Worm (Caenorhabditis elegans): Measurements from ENCODE around the gene rcat-1.

The rcat-1 gene

DNA sequence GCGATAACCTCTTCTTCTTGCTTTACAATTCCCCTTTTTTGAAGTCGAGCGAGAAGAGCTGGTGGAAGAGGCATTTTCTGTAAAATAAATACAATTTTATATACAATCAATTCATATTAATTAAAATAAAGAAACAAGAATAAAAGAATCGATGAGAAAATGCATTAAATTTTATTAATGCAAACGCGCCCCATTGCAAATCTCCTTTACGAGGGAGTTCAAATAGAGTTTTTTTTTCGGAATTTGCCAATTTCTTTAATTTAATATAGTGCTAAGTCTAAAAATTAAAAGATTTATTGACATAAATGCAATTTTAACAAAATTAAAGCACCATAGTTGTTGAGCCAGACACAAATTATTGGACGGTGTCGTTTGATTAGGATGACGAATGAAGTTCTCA is 6.4 kb upstream of the rcat-1 start, which contains the start of gene pqbp-1.1:
TSS of gene pqbp-1.1 (minus strand) at position 77 of the 400 bp plus-strand sequence.
- TF ChIP-seq nhr-12 (tag; optimal IDR thresholded peaks at IDR 0.05), result no peak
- peak; percentile 19 for TF ChIP-seq mep-1 (tag; optimal IDR thresholded peaks at IDR 0.05)
- TF ChIP-seq nhr-2 (tag; optimal IDR thresholded peaks at IDR 0.05), result peak; percentile 12
- peak; percentile 60 for TF ChIP-seq ceh-39 (tag; optimal IDR thresholded peaks at IDR 0.05)
- TF ChIP-seq lsy-2 (tag; optimal IDR thresholded peaks at IDR 0.05), result peak; percentile 68
- peak; percentile 98 for TF ChIP-seq ces-1 (GFP tag; optimal IDR thresholded peaks at IDR 0.05)
- TF ChIP-seq sptf-1 (tag; optimal IDR thresholded peaks at IDR 0.05), result peak; percentile 5
- peak; percentile 42 for TF ChIP-seq mab-5 (tag; optimal IDR thresholded peaks at IDR 0.05)
- TF ChIP-seq sem-2 (GFP tag; optimal IDR thresholded peaks at IDR 0.05), result no peak
- peak; percentile 7 for TF ChIP-seq nhr-237 (tag; optimal IDR thresholded peaks at IDR 0.05)
- TF ChIP-seq pha-4 (tag; optimal IDR thresholded peaks at IDR 0.05), result peak; percentile 40
- TF ChIP-seq zip-8 (tag; optimal IDR thresholded peaks at IDR 0.05), result no peak

ce11 chrIV:259142-259541 is 3.9 kb upstream of the rcat-1 start, which contains the start of gene dpy-9:
Gene dpy-9, minus strand, starts transcription at chrIV:259204.
- TF ChIP-seq lsy-2 (tag; optimal IDR thresholded peaks at IDR 0.05) (no peak), zip-8 (tag; optimal IDR thresholded peaks at IDR 0.05) (no peak), ceh-39 (tag; optimal IDR thresholded peaks at IDR 0.05) (no peak), mep-1 (tag; optimal IDR thresholded peaks at IDR 0.05) (no peak), elt-3 (tag; optimal IDR thresholded peaks at IDR 0.05) (no peak), sem-2 (GFP tag; optimal IDR thresholded peaks at IDR 0.05) (no peak), blmp-1 (tag; optimal IDR thresholded peaks at IDR 0.05) (no peak), sptf-1 (tag; optimal IDR thresholded peaks at IDR 0.05) (no peak), ceh-83 (GFP tag; optimal IDR thresholded peaks at IDR 0.05) (no peak), ces-1 (GFP tag; optimal IDR thresholded peaks at IDR 0.05) (no peak), nhr-12 (tag; optimal IDR thresholded peaks at IDR 0.05) (no peak), flh-1 (GFP tag; optimal IDR thresholded peaks at IDR 0.05) (no peak), nhr-76 (tag; optimal IDR thresholded peaks at IDR 0.05) (no peak), unc-120 (tag; optimal IDR thresholded peaks at IDR 0.05; ENCODE audit: poor library complexity, severe bottlenecking) (no peak), ztf-11 (tag; optimal IDR thresholded peaks at IDR 0.05) (no peak), mls-2 (tag; optimal IDR thresholded peaks at IDR 0.05) (no peak)

- TF ChIP-seq elt-3 (tag; optimal IDR thresholded peaks at IDR 0.05), result no peak
- TF ChIP-seq lin-13 (tag; optimal IDR thresholded peaks at IDR 0.05), result no peak
- no peak for TF ChIP-seq flh-1 (GFP tag; optimal IDR thresholded peaks at IDR 0.05)
- no peak for TF ChIP-seq nhr-2 (tag; optimal IDR thresholded peaks at IDR 0.05)
Observed at ce11 chrIV:258362-258761, 3.1 kb upstream of the rcat-1 start.

DNA sequence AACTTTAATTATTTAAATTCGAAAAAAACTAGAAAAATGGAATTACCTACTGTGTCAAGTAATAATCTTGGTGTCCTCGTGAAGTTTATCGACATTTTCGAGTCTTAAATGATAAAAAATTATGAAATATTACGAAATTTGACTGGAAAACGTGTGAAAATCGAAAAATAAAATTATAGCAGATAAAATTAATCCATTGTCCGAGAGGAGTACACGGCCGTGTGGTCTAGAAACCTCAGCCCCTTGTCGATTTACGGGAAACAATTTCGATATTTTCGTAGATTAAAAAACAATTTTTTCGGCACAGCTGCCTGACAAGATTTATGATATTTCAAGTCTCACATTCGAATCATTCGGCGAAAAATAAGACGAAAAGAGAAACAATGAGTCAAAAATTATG is 1.9 kb upstream of the rcat-1 start, which contains the start of gene R02D3.8:
TSS of gene R02D3.8 (minus strand) at position 109 of the 400 bp plus-strand sequence.
- TF ChIP-seq nhr-28 (tag; optimal IDR thresholded peaks at IDR 0.05), result no peak
- TF ChIP-seq ces-1 (GFP tag; optimal IDR thresholded peaks at IDR 0.05), result peak; percentile 4

DNA sequence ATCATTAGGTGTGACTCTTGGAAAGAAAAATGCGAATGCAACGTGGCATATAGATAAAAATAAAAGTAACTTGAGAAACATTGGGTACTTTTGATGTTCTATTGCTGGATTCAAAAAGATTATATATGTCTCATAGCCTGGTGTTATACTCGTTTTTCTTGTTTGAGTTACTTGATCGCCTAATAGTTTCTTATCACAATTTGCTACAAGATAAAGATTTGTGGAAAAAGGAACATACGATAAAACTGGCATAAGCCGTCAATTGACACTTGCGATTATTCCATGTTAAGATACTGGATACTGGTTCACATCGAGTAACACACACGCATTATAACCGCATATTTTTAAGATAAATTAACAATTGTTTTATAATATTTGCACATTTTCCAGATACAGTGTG is 2.8 kb downstream of the rcat-1 start, which contains the start of gene grl-19:
TSS of gene grl-19 (minus strand) at position 101 of the 400 bp plus-strand sequence.
- TF ChIP-seq ham-2 (GFP tag; optimal IDR thresholded peaks at IDR 0.05), result no peak
- TF ChIP-seq elt-1 (tag; optimal IDR thresholded peaks at IDR 0.05; ENCODE audit: borderline replicate concordance, insufficient read depth), result no peak
- no peak for TF ChIP-seq ceh-39 (tag; optimal IDR thresholded peaks at IDR 0.05)
- TF ChIP-seq bed-3 (GFP tag; optimal IDR thresholded peaks at IDR 0.05), result no peak

ce11 chrIV:247494-247893 is 7.7 kb downstream of the rcat-1 start:
- TF ChIP-seq mls-2 (tag; optimal IDR thresholded peaks at IDR 0.05) (no peak), lin-32 (GFP tag; optimal IDR thresholded peaks at IDR 0.05) (no peak), ceh-83 (GFP tag; optimal IDR thresholded peaks at IDR 0.05) (no peak), unc-39 (tag; optimal IDR thresholded peaks at IDR 0.05) (no peak), elt-3 (tag; optimal IDR thresholded peaks at IDR 0.05) (peak; percentile 7)

- no peak for TF ChIP-seq hlh-1 (tag; optimal IDR thresholded peaks at IDR 0.05)
- no peak for TF ChIP-seq snpc-4 (tag; optimal IDR thresholded peaks at IDR 0.05)
Observed at ce11 chrIV:244843-245242, 10.4 kb downstream of the rcat-1 start, which contains the start of gene aass-1. Gene aass-1, plus strand, starts transcription at chrIV:245143.
